Worm (Caenorhabditis elegans): ENCODE measurements around the gene cyp-25A1.

ce11 chrIII:3869292-3869781, 36.9 kb downstream of the cyp-25A1 start:
- TF ChIP-seq dao-5 (tag; optimal IDR thresholded peaks at IDR 0.05) (peak; percentile 49), him-1 (tag; optimal IDR thresholded peaks at IDR 0.05) (no peak)
